Fruit fly (Drosophila melanogaster) whole organism, pupa: ENCODE data around the gene how.

Experiments
- CG12605 ChIP-seq: fragments of 200-800 bp; sonication (Bioruptor generic); IDR thresholded peaks from 2 replicates; pipeline ENCODE4 v1.3.6; 2022; ENCODE audit warnings: missing biosample characterization, missing genetic modification characterization
- CG32121 ChIP-seq: fragments of 200-800 bp; sonication (Bioruptor generic); IDR thresholded peaks from 2 replicates; pipeline ENCODE4 v1.3.6; 2022; ENCODE audit warnings: missing biosample characterization, missing genetic modification characterization
- D1 ChIP-seq: fragments of 200-800 bp; sonication (Bioruptor generic); optimal IDR thresholded peaks from 2 replicates; lab custom pipeline; 2018; ENCODE audit warnings: missing biosample characterization, mild to moderate bottlenecking, missing genetic modification characterization, moderate library complexity
- Pif1A ChIP-seq: fragments of 200-800 bp; sonication (Bioruptor generic); optimal IDR thresholded peaks from 3 replicates; lab custom pipeline; 2016; ENCODE audit warnings: missing biosample characterization, missing genetic modification characterization
- gl ChIP-seq: fragments of 200-800 bp; sonication (Bioruptor generic); optimal IDR thresholded peaks from 2 replicates; lab custom pipeline; 2018; ENCODE audit warnings: missing biosample characterization, mild to moderate bottlenecking, missing genetic modification characterization

DNA sequence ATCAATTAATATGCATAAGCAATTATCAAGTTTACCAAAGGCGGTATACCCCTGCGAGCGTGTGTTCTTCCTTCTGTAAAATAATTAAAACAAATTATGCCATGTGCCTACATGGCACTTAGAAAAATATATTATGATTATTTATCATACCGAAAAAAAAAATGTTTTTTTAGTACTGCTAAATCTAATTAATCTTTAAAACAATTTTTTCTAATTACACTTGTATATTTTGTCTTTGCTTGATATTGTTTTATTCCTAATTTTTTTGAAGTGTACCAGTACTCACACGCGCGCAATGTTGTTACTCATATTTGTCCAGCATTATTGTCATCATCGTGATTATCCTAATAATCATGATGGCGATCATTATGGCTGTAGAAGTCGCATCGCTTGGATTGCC, 81.4 kb downstream of the how start:
- TF ChIP-seq gl (tag; lab: Kevin White, UChicago) = no peak
- TF ChIP-seq CG32121 (GFP tag; lab: Robert Waterston, UW) = no peak
- TF ChIP-seq Pif1A (GFP tag; lab: Kevin White, UChicago) = no peak
- TF ChIP-seq D1 = no peak
- TF ChIP-seq CG12605 (GFP tag; lab: Robert Waterston, UW) = no peak
